Worm (Caenorhabditis elegans) whole organism, L1 larva: ENCODE measurements around the gene ZK550.6.

Experiments used
- ceh-82 ChIP-seq, 3 experiments: fragments of 150-350 bp in 1 of 3; sonication (generic microtip) in 2 of 3; optimal IDR thresholded peaks; 2 replicates each; lab custom pipeline; 2014 to 2017; ENCODE audit warnings: missing biosample characterization in 3 of 3, missing genetic modification characterization in 3 of 3
- fkh-4 ChIP-seq: sonication (generic microtip); optimal IDR thresholded peaks from 2 replicates; lab custom pipeline; 2016; ENCODE audit warnings: missing compliant biosample characterization, missing genetic modification characterization, borderline replicate concordance
- lin-15B ChIP-seq: fragments of 150-350 bp; sonication (generic microtip); optimal IDR thresholded peaks from 3 replicates; lab custom pipeline; 2014; ENCODE audit warnings: missing biosample characterization, missing genetic modification characterization
- nhr-11 ChIP-seq: fragments of 150-350 bp; optimal IDR thresholded peaks from 2 replicates; lab custom pipeline; 2014; ENCODE audit warnings: missing biosample characterization, missing genetic modification characterization
- nhr-90 ChIP-seq: sonication (generic microtip); optimal IDR thresholded peaks from 2 replicates; lab custom pipeline; 2016; ENCODE audit warnings: mild to moderate bottlenecking, missing genetic modification characterization, missing compliant biosample characterization; ENCODE audit not compliant: poor library complexity
- pqm-1 ChIP-seq: sonication (generic microtip); optimal IDR thresholded peaks from 3 replicates; lab custom pipeline; 2017; ENCODE audit warnings: missing biosample characterization, missing genetic modification characterization

ce11 chrIV:17268069-17268468 lies 5.8 kb upstream of the ZK550.6 start:
- TF ChIP-seq pqm-1 (tag; lab: Kevin White, UChicago): no peak
- no peak for TF ChIP-seq fkh-4
- no peak for TF ChIP-seq lin-15B (tag; lab: Kevin White, UChicago)
- no peak for TF ChIP-seq nhr-11 (tag; lab: Kevin White, UChicago)
- TF ChIP-seq ceh-82 (tag; optimal IDR thresholded peaks at IDR 0.05; lab: Kevin White, UChicago): no peak
- no peak for TF ChIP-seq nhr-90 (tag; lab: Kevin White, UChicago)
